Worm (Caenorhabditis elegans) whole organism, L3 larva: ENCODE data around the gene C05C9.3.

Experiments
- R02D3.7 ChIP-seq: fragments of 150-350 bp; optimal IDR thresholded peaks from 2 replicates; lab custom pipeline; 2014; ENCODE audit warnings: missing biosample characterization, missing genetic modification characterization
- ZK546.5 ChIP-seq: sonication (generic microtip); optimal IDR thresholded peaks from 2 replicates; lab custom pipeline; 2017; ENCODE audit warnings: missing biosample characterization, missing genetic modification characterization
- aly-2 ChIP-seq: fragments of 150-350 bp; optimal IDR thresholded peaks from 2 replicates; lab custom pipeline; 2014; ENCODE audit warnings: missing biosample characterization, missing genetic modification characterization
- ama-1 ChIP-seq: fragments of 150-350 bp; optimal IDR thresholded peaks from 2 replicates; lab custom pipeline; 2018
- ceh-16 ChIP-seq: sonication (generic microtip); optimal IDR thresholded peaks from 2 replicates; lab custom pipeline; 2017; ENCODE audit warnings: missing biosample characterization, missing genetic modification characterization
- ceh-82 ChIP-seq: fragments of 150-350 bp; optimal IDR thresholded peaks from 2 replicates; lab custom pipeline; 2014; ENCODE audit warnings: missing biosample characterization, missing genetic modification characterization
- daf-12 ChIP-seq: fragments of 150-350 bp; optimal IDR thresholded peaks from 2 replicates; lab custom pipeline; 2014; ENCODE audit warnings: missing biosample characterization, missing genetic modification reagents, missing genetic modification characterization
- egl-27 ChIP-seq: sonication (generic microtip); optimal IDR thresholded peaks from 4 replicates; lab custom pipeline; 2017; ENCODE audit warnings: missing biosample characterization, missing genetic modification reagents, missing genetic modification characterization
- elt-1 ChIP-seq: fragments of 150-350 bp; optimal IDR thresholded peaks from 2 replicates; lab custom pipeline; 2014; ENCODE audit warnings: missing biosample characterization, missing genetic modification characterization
- elt-2 ChIP-seq: sonication (generic microtip); optimal IDR thresholded peaks from 2 replicates; lab custom pipeline; 2016; ENCODE audit warnings: missing genetic modification reagents, mild to moderate bottlenecking, missing genetic modification characterization, missing compliant biosample characterization
- elt-3 ChIP-seq, 3 experiments: fragments of 150-350 bp in 1 of 3; sonication (generic microtip) in 2 of 3; optimal IDR thresholded peaks; 2 replicates in 2 of 3; 4 replicates in 1 of 3; lab custom pipeline; 2014 to 2017; ENCODE audit warnings: missing biosample characterization in 3 of 3, missing genetic modification characterization in 3 of 3
- eor-1 ChIP-seq, 2 experiments: fragments of 150-350 bp; optimal IDR thresholded peaks; 2 replicates each; lab custom pipeline; 2014 to 2018; ENCODE audit warnings: missing biosample characterization in 2 of 2, missing genetic modification characterization in 2 of 2
- fkh-10 ChIP-seq: sonication (generic microtip); optimal IDR thresholded peaks from 2 replicates; lab custom pipeline; 2017; ENCODE audit warnings: missing biosample characterization, missing genetic modification reagents, missing genetic modification characterization
- fkh-2 ChIP-seq: fragments of 150-350 bp; optimal IDR thresholded peaks from 2 replicates; lab custom pipeline; 2014; ENCODE audit warnings: missing biosample characterization, missing genetic modification reagents, missing genetic modification characterization
- fos-1 ChIP-seq: fragments of 150-350 bp; optimal IDR thresholded peaks from 2 replicates; lab custom pipeline; 2014; ENCODE audit warnings: missing biosample characterization, missing genetic modification characterization
- hmg-11 ChIP-seq: sonication (generic microtip); optimal IDR thresholded peaks from 2 replicates; lab custom pipeline; 2016; ENCODE audit warnings: missing genetic modification characterization, missing compliant biosample characterization
- jun-1 ChIP-seq: fragments of 150-350 bp; optimal IDR thresholded peaks from 2 replicates; lab custom pipeline; 2014; ENCODE audit warnings: missing biosample characterization, missing genetic modification reagents, missing genetic modification characterization
- lin-15B ChIP-seq: fragments of 150-350 bp; optimal IDR thresholded peaks from 2 replicates; lab custom pipeline; 2014; ENCODE audit warnings: missing biosample characterization, missing genetic modification characterization
- lin-39 ChIP-seq: fragments of 150-350 bp; optimal IDR thresholded peaks from 2 replicates; lab custom pipeline; 2018; ENCODE audit warnings: missing biosample characterization, missing genetic modification reagents, missing genetic modification characterization
- lsy-12 ChIP-seq: sonication (generic microtip); optimal IDR thresholded peaks from 2 replicates; lab custom pipeline; 2016; ENCODE audit warnings: mild to moderate bottlenecking, missing genetic modification characterization, missing compliant biosample characterization
- mdl-1 ChIP-seq: fragments of 150-350 bp; optimal IDR thresholded peaks from 2 replicates; lab custom pipeline; 2014; ENCODE audit warnings: missing biosample characterization, missing genetic modification characterization
- mml-1 ChIP-seq: fragments of 150-350 bp; sonication (generic microtip); optimal IDR thresholded peaks from 3 replicates; lab custom pipeline; 2014; ENCODE audit warnings: missing biosample characterization, missing genetic modification characterization
- nfya-1 ChIP-seq: sonication (generic microtip); optimal IDR thresholded peaks from 2 replicates; lab custom pipeline; 2017; ENCODE audit warnings: missing genetic modification characterization, mild to moderate bottlenecking, missing compliant biosample characterization, antibody characterized with exemption, moderate library complexity; ENCODE audit not compliant: insufficient read depth
- nhr-11 ChIP-seq: fragments of 150-350 bp; optimal IDR thresholded peaks from 2 replicates; lab custom pipeline; 2014; ENCODE audit warnings: missing biosample characterization, missing genetic modification characterization
- nhr-12 ChIP-seq: fragments of 150-350 bp; optimal IDR thresholded peaks from 2 replicates; lab custom pipeline; 2014; ENCODE audit warnings: missing biosample characterization, missing genetic modification characterization
- nhr-28 ChIP-seq: fragments of 150-350 bp; optimal IDR thresholded peaks from 2 replicates; lab custom pipeline; 2014; ENCODE audit warnings: missing biosample characterization, missing genetic modification characterization
- nhr-43 ChIP-seq: sonication (generic microtip); optimal IDR thresholded peaks from 2 replicates; lab custom pipeline; 2016; ENCODE audit warnings: mild to moderate bottlenecking, missing genetic modification characterization, missing compliant biosample characterization; ENCODE audit not compliant: poor library complexity, severe bottlenecking
- nhr-76 ChIP-seq: fragments of 150-350 bp; sonication (generic microtip); optimal IDR thresholded peaks from 5 replicates; lab custom pipeline; 2014; ENCODE audit warnings: missing biosample characterization, missing genetic modification characterization
- nhr-77 ChIP-seq: fragments of 150-350 bp; optimal IDR thresholded peaks from 2 replicates; lab custom pipeline; 2014; ENCODE audit warnings: missing biosample characterization, missing genetic modification characterization
- pha-4 ChIP-seq: fragments of 150-350 bp; optimal IDR thresholded peaks from 2 replicates; lab custom pipeline; 2014; ENCODE audit warnings: missing biosample characterization, missing genetic modification reagents, missing genetic modification characterization
- pqm-1 ChIP-seq: fragments of 150-350 bp; optimal IDR thresholded peaks from 2 replicates; lab custom pipeline; 2017; ENCODE audit warnings: missing biosample characterization, missing genetic modification characterization, inconsistent platforms
- sea-2 ChIP-seq: fragments of 150-350 bp; sonication (generic microtip); optimal IDR thresholded peaks from 4 replicates; lab custom pipeline; 2014; ENCODE audit warnings: missing biosample characterization, missing genetic modification reagents, missing genetic modification characterization
- skn-1 ChIP-seq: fragments of 150-350 bp; optimal IDR thresholded peaks from 2 replicates; lab custom pipeline; 2014; ENCODE audit warnings: missing biosample characterization, missing genetic modification characterization
- snpc-4 ChIP-seq: fragments of 150-350 bp; optimal IDR thresholded peaks from 2 replicates; lab custom pipeline; 2014; ENCODE audit warnings: missing biosample characterization, missing genetic modification characterization
- tbx-2 ChIP-seq: sonication (generic microtip); optimal IDR thresholded peaks from 2 replicates; lab custom pipeline; 2016; ENCODE audit warnings: mild to moderate bottlenecking, missing genetic modification characterization, missing compliant biosample characterization
- unc-39 ChIP-seq: sonication (generic microtip); optimal IDR thresholded peaks from 4 replicates; lab custom pipeline; 2017; ENCODE audit warnings: missing biosample characterization, missing genetic modification characterization
- unc-62 ChIP-seq: fragments of 150-350 bp; sonication (generic microtip); optimal IDR thresholded peaks from 4 replicates; lab custom pipeline; 2014; ENCODE audit warnings: missing biosample characterization, missing genetic modification reagents, missing genetic modification characterization
- zag-1 ChIP-seq: fragments of 150-350 bp; optimal IDR thresholded peaks from 2 replicates; lab custom pipeline; 2014; ENCODE audit warnings: missing biosample characterization, missing genetic modification characterization
- ztf-11 ChIP-seq: fragments of 150-350 bp; optimal IDR thresholded peaks from 2 replicates; lab custom pipeline; 2014; ENCODE audit warnings: missing biosample characterization, missing genetic modification characterization
- ztf-4 ChIP-seq: fragments of 150-350 bp; optimal IDR thresholded peaks from 2 replicates; lab custom pipeline; 2014; ENCODE audit warnings: missing biosample characterization, missing genetic modification characterization

Gene C05C9.3

DNA sequence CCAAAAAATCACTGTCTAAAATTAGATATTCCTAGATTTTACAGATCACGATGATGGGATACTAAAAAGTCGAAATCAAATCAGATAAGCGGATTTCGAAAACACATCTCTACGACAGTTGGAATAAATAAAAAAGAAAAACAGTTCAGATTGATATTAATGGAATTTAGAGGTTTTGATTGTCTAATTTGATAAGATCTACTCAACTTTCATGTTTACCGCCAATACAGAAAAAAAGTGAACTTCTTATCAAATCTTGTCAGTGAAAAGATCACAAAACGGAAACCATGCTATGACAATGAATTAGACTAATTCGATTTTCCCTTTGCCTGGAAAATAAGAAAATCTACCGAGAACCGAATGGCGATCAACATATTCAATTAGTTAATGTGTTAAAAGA, 26.4 kb downstream of the C05C9.3 start:
- TF ChIP-seq nhr-12 (tag; lab: Kevin White, UChicago) (no peak), elt-1 (tag; lab: Kevin White, UChicago) (no peak), snpc-4 (tag; lab: Kevin White, UChicago) (no peak), nhr-76 (no peak), daf-12 (tag; lab: Kevin White, UChicago) (no peak), ztf-4 (no peak), nhr-43 (tag; lab: Kevin White, UChicago) (no peak), hmg-11 (tag; lab: Kevin White, UChicago) (no peak), mdl-1 (no peak), egl-27 (tag; lab: Kevin White, UChicago) (no peak), nhr-11 (tag; lab: Kevin White, UChicago) (no peak), ceh-16 (no peak), fkh-2 (no peak), ZK546.5 (tag; lab: Kevin White, UChicago) (no peak), skn-1 (tag; lab: Kevin White, UChicago) (no peak), ama-1 (lab: Kevin White, UChicago) (no peak), pha-4 (tag; lab: Kevin White, UChicago) (no peak), nhr-28 (tag; lab: Kevin White, UChicago) (no peak), eor-1 (tag; optimal IDR thresholded peaks at IDR 0.05; lab: Kevin White, UChicago) (no peak)

DNA sequence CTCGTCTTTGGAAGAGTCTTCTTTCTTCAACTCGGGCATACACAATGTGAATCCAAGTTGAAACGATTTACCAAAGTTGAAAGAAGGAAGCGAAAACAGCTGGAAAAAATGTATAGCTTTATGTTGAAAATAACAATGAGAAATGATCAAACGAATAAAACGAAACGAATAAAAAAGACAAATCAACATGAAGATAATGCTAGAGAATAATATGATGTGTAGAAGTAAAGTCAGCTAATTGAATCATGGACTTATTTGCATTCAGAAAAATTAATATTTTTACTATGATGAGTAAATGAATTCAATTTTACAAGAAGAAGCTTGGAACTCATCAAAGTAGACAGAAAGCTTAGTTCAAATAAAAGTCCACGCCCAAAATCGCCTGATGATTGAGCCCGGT, 27.1 kb downstream of the C05C9.3 start, which contains the start of gene alr-1:
Gene alr-1 (minus strand): TSS at position 101 of the 400 bp plus-strand sequence.
- TF ChIP-seq hmg-11 (tag; lab: Kevin White, UChicago) (no peak), nhr-77 (tag; lab: Kevin White, UChicago) (no peak), fkh-2 (no peak), sea-2 (no peak), unc-62 (GFP tag; lab: Kevin White, UChicago) (no peak), zag-1 (tag; lab: Kevin White, UChicago) (no peak), ceh-82 (tag; lab: Kevin White, UChicago) (no peak), lsy-12 (tag; lab: Kevin White, UChicago) (no peak), nhr-11 (tag; lab: Kevin White, UChicago) (no peak), lin-15B (tag; lab: Kevin White, UChicago) (no peak), pha-4 (tag; lab: Kevin White, UChicago) (no peak), nhr-28 (tag; lab: Kevin White, UChicago) (no peak), nfya-1 (tag; lab: Kevin White, UChicago) (no peak), ama-1 (lab: Kevin White, UChicago) (no peak), jun-1 (no peak), elt-3 (tag; optimal IDR thresholded peaks at IDR 0.05; lab: Kevin White, UChicago) (no peak)

DNA sequence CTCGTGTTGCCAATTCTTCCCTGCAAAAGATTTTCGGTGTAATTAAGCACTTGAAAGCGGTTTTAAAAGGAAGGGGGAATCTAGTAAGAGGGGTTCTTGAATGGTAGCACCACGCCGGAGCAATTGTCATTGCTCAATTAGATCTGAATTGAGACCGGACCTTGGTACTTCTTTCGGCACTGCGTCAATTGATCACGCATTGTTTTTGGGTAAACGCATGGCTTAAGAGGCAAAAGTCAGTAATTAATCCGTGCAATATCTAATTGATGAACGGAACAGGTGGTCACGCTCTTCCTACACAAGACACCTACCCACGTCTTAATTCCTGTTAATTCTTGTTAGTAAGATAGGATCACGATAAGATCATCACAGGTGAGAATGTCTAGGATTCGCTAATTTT, 28.6 kb downstream of the C05C9.3 start:
- TF ChIP-seq nhr-11 (tag; lab: Kevin White, UChicago): no peak
- no peak for TF ChIP-seq fos-1 (tag; lab: Kevin White, UChicago)
- no peak for TF ChIP-seq R02D3.7 (tag; lab: Kevin White, UChicago)
- TF ChIP-seq elt-1 (tag; lab: Kevin White, UChicago): no peak
- no peak for TF ChIP-seq egl-27 (tag; lab: Kevin White, UChicago)
- no peak for TF ChIP-seq ztf-4
- TF ChIP-seq lin-39 (tag; lab: Kevin White, UChicago): no peak
- no peak for TF ChIP-seq ceh-82 (tag; lab: Kevin White, UChicago)
- no peak for TF ChIP-seq pqm-1 (tag; lab: Kevin White, UChicago)
- TF ChIP-seq elt-2: no peak
- TF ChIP-seq mdl-1: no peak
- TF ChIP-seq ZK546.5 (tag; lab: Kevin White, UChicago): no peak
- TF ChIP-seq unc-39: no peak
- TF ChIP-seq nhr-28 (tag; lab: Kevin White, UChicago): no peak
- TF ChIP-seq aly-2 (tag; lab: Kevin White, UChicago): no peak
- TF ChIP-seq mml-1: no peak
- no peak for TF ChIP-seq ztf-11
- TF ChIP-seq nhr-43 (tag; lab: Kevin White, UChicago): no peak
- TF ChIP-seq lsy-12 (tag; lab: Kevin White, UChicago): no peak

DNA sequence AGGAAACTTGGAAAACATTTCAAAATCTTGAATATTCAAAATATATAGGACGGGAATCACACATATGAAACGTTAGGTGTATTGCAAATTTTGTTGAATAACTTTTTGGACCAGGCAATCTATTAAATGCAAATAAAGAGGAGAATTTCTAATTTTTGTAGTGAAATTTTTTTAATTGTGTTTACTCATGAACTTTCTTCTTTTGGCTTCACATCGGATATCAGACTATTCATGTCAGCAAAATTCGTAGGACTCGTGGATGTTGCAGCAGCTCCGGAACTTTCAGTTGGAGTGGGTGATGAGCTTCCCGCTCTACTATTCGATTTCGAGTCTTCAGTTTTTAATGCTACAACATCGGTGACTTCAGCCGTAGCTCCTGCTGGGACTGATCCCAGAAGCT, 30.2 kb downstream of the C05C9.3 start:
- TF ChIP-seq lsy-12 (tag; lab: Kevin White, UChicago) (no peak), fos-1 (tag; lab: Kevin White, UChicago) (no peak), tbx-2 (tag; lab: Kevin White, UChicago) (no peak), fkh-10 (no peak)
- TF ChIP-seq, all 47 proteins: peak for 0
